Worm (Caenorhabditis elegans) whole organism, late embryonic: Measurements from ENCODE around the gene rib-2.

ENCODE experiments used
- C38D4.7 ChIP-seq: fragments of 200-800 bp; sonication (Bioruptor generic); optimal IDR thresholded peaks from 2 replicates; lab custom pipeline; 2018; ENCODE audit warnings: mild to moderate bottlenecking, missing genetic modification characterization, moderate library complexity, missing compliant biosample characterization
- K02D7.2 ChIP-seq: sonication (generic microtip); optimal IDR thresholded peaks from 2 replicates; lab custom pipeline; 2017; ENCODE audit warnings: mild to moderate bottlenecking, missing genetic modification characterization, missing compliant biosample characterization
- K09A11.1 ChIP-seq: sonication (generic microtip); optimal IDR thresholded peaks from 2 replicates; lab custom pipeline; 2017; ENCODE audit warnings: antibody characterized with exemption, mild to moderate bottlenecking, missing genetic modification characterization, missing compliant biosample characterization; ENCODE audit not compliant: insufficient read depth
- Y22D7AL.16 ChIP-seq: sonication (generic microtip); optimal IDR thresholded peaks from 2 replicates; lab custom pipeline; 2016; ENCODE audit warnings: missing genetic modification characterization, missing compliant biosample characterization
- ahr-1 ChIP-seq: sonication (generic microtip); optimal IDR thresholded peaks from 2 replicates; lab custom pipeline; 2016; ENCODE audit warnings: missing genetic modification characterization, missing compliant biosample characterization
- ama-1 ChIP-seq: fragments of 150-350 bp; optimal IDR thresholded peaks from 2 replicates; lab custom pipeline; 2014
- ceh-14 ChIP-seq: sonication (generic microtip); optimal IDR thresholded peaks from 2 replicates; lab custom pipeline; 2016; ENCODE audit warnings: missing genotype, missing genetic modification characterization, missing compliant biosample characterization
- ceh-18 ChIP-seq: sonication (generic microtip); optimal IDR thresholded peaks from 2 replicates; lab custom pipeline; 2016; ENCODE audit warnings: missing genetic modification characterization, missing compliant biosample characterization
- ceh-30 ChIP-seq: fragments of 150-350 bp; optimal IDR thresholded peaks from 2 replicates; lab custom pipeline; 2014; ENCODE audit warnings: missing biosample characterization, missing genetic modification characterization
- ceh-31 ChIP-seq: sonication (generic microtip); optimal IDR thresholded peaks from 2 replicates; lab custom pipeline; 2016; ENCODE audit warnings: missing genetic modification characterization, missing compliant biosample characterization
- ceh-34 ChIP-seq: sonication (generic microtip); optimal IDR thresholded peaks from 2 replicates; lab custom pipeline; 2016; ENCODE audit warnings: mild to moderate bottlenecking, missing genetic modification characterization, missing compliant biosample characterization
- ceh-45 ChIP-seq: fragments of 200-800 bp; sonication (Bioruptor generic); IDR thresholded peaks from 2 replicates; pipeline ENCODE4 v1.3.6; 2022; ENCODE audit warnings: missing genetic modification reagents, missing genetic modification characterization, missing compliant biosample characterization
- ceh-48 ChIP-seq: sonication (generic microtip); optimal IDR thresholded peaks from 2 replicates; lab custom pipeline; 2016; ENCODE audit warnings: missing genetic modification characterization, inconsistent platforms, missing compliant biosample characterization
- che-1 ChIP-seq: sonication (generic microtip); optimal IDR thresholded peaks from 2 replicates; lab custom pipeline; 2016; ENCODE audit warnings: mild to moderate bottlenecking, missing genetic modification characterization, missing compliant biosample characterization
- dmd-4 ChIP-seq: sonication (generic microtip); optimal IDR thresholded peaks from 2 replicates; lab custom pipeline; 2016; ENCODE audit warnings: borderline replicate concordance, missing genetic modification characterization, missing compliant biosample characterization
- elt-2 ChIP-seq: sonication (generic microtip); optimal IDR thresholded peaks from 2 replicates; lab custom pipeline; 2016; ENCODE audit warnings: missing genetic modification reagents, missing genetic modification characterization, missing compliant biosample characterization
- ets-4 ChIP-seq: sonication (generic microtip); optimal IDR thresholded peaks from 2 replicates; lab custom pipeline; 2016; ENCODE audit warnings: missing genetic modification characterization, missing compliant biosample characterization
- fax-1 ChIP-seq: sonication (generic microtip); optimal IDR thresholded peaks from 2 replicates; lab custom pipeline; 2016; ENCODE audit warnings: missing genotype, missing genetic modification characterization, missing compliant biosample characterization
- fkh-10 ChIP-seq: fragments of 150-350 bp; optimal IDR thresholded peaks from 2 replicates; lab custom pipeline; 2014; ENCODE audit warnings: missing biosample characterization, missing genetic modification reagents, missing genetic modification characterization
- hlh-30 ChIP-seq: sonication (generic microtip); optimal IDR thresholded peaks from 2 replicates; lab custom pipeline; 2017; ENCODE audit warnings: antibody characterized with exemption, missing genetic modification characterization, missing compliant biosample characterization; ENCODE audit not compliant: insufficient read depth
- hlh-6 ChIP-seq: sonication (generic microtip); optimal IDR thresholded peaks from 2 replicates; lab custom pipeline; 2016; ENCODE audit warnings: missing genotype, missing genetic modification characterization, missing compliant biosample characterization
- lin-11 ChIP-seq: fragments of 200-800 bp; sonication (Bioruptor generic); optimal IDR thresholded peaks from 2 replicates; lab custom pipeline; 2018; ENCODE audit warnings: mild to moderate bottlenecking, missing genetic modification characterization, missing compliant biosample characterization
- nfya-1 ChIP-seq: sonication (generic microtip); optimal IDR thresholded peaks from 2 replicates; lab custom pipeline; 2017; ENCODE audit warnings: missing genetic modification characterization, mild to moderate bottlenecking, missing compliant biosample characterization, antibody characterized with exemption, moderate library complexity
- npax-4 ChIP-seq: sonication (generic microtip); optimal IDR thresholded peaks from 2 replicates; lab custom pipeline; 2016; ENCODE audit warnings: missing genetic modification characterization, missing compliant biosample characterization
- pag-3 ChIP-seq: sonication (generic microtip); optimal IDR thresholded peaks from 2 replicates; lab custom pipeline; 2016; ENCODE audit warnings: missing compliant biosample characterization, missing genetic modification characterization, borderline replicate concordance
- pax-1 ChIP-seq: fragments of 150-350 bp; optimal IDR thresholded peaks from 2 replicates; lab custom pipeline; 2014; ENCODE audit warnings: missing biosample characterization, missing genetic modification characterization
- pha-2 ChIP-seq: sonication (generic microtip); optimal IDR thresholded peaks from 2 replicates; lab custom pipeline; 2017; ENCODE audit warnings: mild to moderate bottlenecking, missing genetic modification characterization, missing compliant biosample characterization
- pha-4 ChIP-seq: fragments of 150-350 bp; optimal IDR thresholded peaks from 2 replicates; lab custom pipeline; 2018; ENCODE audit warnings: missing biosample characterization, missing genetic modification reagents, missing genetic modification characterization
- pros-1 ChIP-seq: fragments of 150-350 bp; optimal IDR thresholded peaks from 2 replicates; lab custom pipeline; 2014; ENCODE audit warnings: missing biosample characterization, missing genetic modification reagents, missing genetic modification characterization
- ref-2 ChIP-seq: sonication (generic microtip); optimal IDR thresholded peaks from 2 replicates; lab custom pipeline; 2016; ENCODE audit warnings: missing genetic modification characterization, missing compliant biosample characterization
- rnt-1 ChIP-seq: sonication (generic microtip); optimal IDR thresholded peaks from 2 replicates; lab custom pipeline; 2016; ENCODE audit warnings: missing genetic modification characterization, missing compliant biosample characterization
- sdc-2 ChIP-seq: sonication (generic microtip); optimal IDR thresholded peaks from 2 replicates; lab custom pipeline; 2016; ENCODE audit warnings: missing genotype, missing genetic modification characterization, missing compliant biosample characterization
- tbx-2 ChIP-seq: sonication (generic microtip); optimal IDR thresholded peaks from 2 replicates; lab custom pipeline; 2016; ENCODE audit warnings: missing genetic modification characterization, missing compliant biosample characterization
- ttx-3 ChIP-seq: sonication (generic microtip); optimal IDR thresholded peaks from 2 replicates; lab custom pipeline; 2016; ENCODE audit warnings: missing genetic modification reagents, missing genetic modification characterization, missing compliant biosample characterization
- unc-3 ChIP-seq, 2 experiments: fragments of 200-800 bp in 1 of 2; sonication (Bioruptor generic) in 1 of 2; sonication (generic microtip) in 1 of 2; conservative IDR thresholded peaks in 1 of 2; optimal IDR thresholded peaks in 1 of 2; 2 replicates each; pipeline versions ENCODE4 v1.3.6 to Lab custom; 2016 to 2022; ENCODE audit warnings: missing compliant biosample characterization in 2 of 2, missing genetic modification characterization in 2 of 2, missing genetic modification reagents in 1 of 2
- unc-42 ChIP-seq: sonication (generic microtip); optimal IDR thresholded peaks from 2 replicates; lab custom pipeline; 2016; ENCODE audit warnings: missing genotype, missing genetic modification characterization, missing compliant biosample characterization
- unc-55 ChIP-seq: sonication (generic microtip); optimal IDR thresholded peaks from 2 replicates; lab custom pipeline; 2017; ENCODE audit warnings: missing biosample characterization, missing genetic modification reagents, missing genetic modification characterization

rib-2 gene

ce11 chrIII:10742382-10742860 lies at the start of gene rib-2, which contains the start of gene tbb-1:
Gene rib-2, plus strand, starts transcription at chrIII:10742810.
Gene tbb-1, minus strand, starts transcription at chrIII:10742432.
- TF ChIP-seq ceh-48 (no peak), ceh-31 (tag; lab: Kevin White, UChicago) (peak; percentile 21), fkh-10 (GFP tag; lab: Kevin White, UChicago) (no peak), tbx-2 (tag; lab: Kevin White, UChicago) (peak; percentile 21), ceh-45 (GFP tag; lab: Robert Waterston, UW) (no peak), ceh-14 (peak; percentile 11), unc-55 (GFP tag; lab: Kevin White, UChicago) (no peak), ceh-30 (tag; lab: Kevin White, UChicago) (peak; percentile 32), elt-2 (peak; percentile 37), nfya-1 (tag; lab: Kevin White, UChicago) (peak; percentile 34), pha-2 (tag; lab: Kevin White, UChicago) (no peak), lin-11 (tag; lab: Kevin White, UChicago) (no peak), unc-42 (tag; lab: Kevin White, UChicago) (peak; percentile 31), ceh-34 (peak; percentile 24)

- TF ChIP-seq Y22D7AL.16 (tag; lab: Kevin White, UChicago): no peak
- no peak for TF ChIP-seq dmd-4 (tag; lab: Kevin White, UChicago)
- TF ChIP-seq hlh-30 (tag; lab: Kevin White, UChicago): no peak
- no peak for TF ChIP-seq ceh-30 (tag; lab: Kevin White, UChicago)
- TF ChIP-seq sdc-2: no peak
- no peak for TF ChIP-seq ref-2 (tag; lab: Kevin White, UChicago)
- TF ChIP-seq ama-1: no peak
- no peak for TF ChIP-seq ceh-18 (tag; lab: Kevin White, UChicago)
- TF ChIP-seq pha-4 (tag; lab: Kevin White, UChicago): no peak
- no peak for TF ChIP-seq K09A11.1 (tag; lab: Kevin White, UChicago)
- TF ChIP-seq fax-1 (tag; lab: Kevin White, UChicago): no peak
- TF ChIP-seq pag-3 (tag; lab: Kevin White, UChicago): no peak
Measured at ce11 chrIII:10694294-10694693, 48.3 kb upstream of the rib-2 start, which contains the start of the genes Y39A1A.18 and fmo-3. Gene Y39A1A.18, minus strand, starts transcription at chrIII:10694485. Gene fmo-3, plus strand, starts transcription at chrIII:10694681.

ce11 chrIII:10700460-10700859 lies 42.1 kb upstream of the rib-2 start, which contains the start of gene Y39A1A.20:
Gene Y39A1A.20, minus strand, starts transcription at chrIII:10700560.
- TF ChIP-seq ets-4 (tag; lab: Kevin White, UChicago) (no peak), npax-4 (no peak), ceh-18 (tag; lab: Kevin White, UChicago) (no peak), unc-3 (GFP tag; conservative IDR thresholded peaks at IDR 0.05; lab: Robert Waterston, UW) (no peak), unc-3 (tag; optimal IDR thresholded peaks at IDR 0.05; lab: Kevin White, UChicago) (no peak), pax-1 (no peak), ceh-48 (no peak), pha-4 (tag; lab: Kevin White, UChicago) (no peak), pha-2 (tag; lab: Kevin White, UChicago) (no peak), pros-1 (tag; lab: Kevin White, UChicago) (no peak), ahr-1 (tag; lab: Kevin White, UChicago) (no peak)

ce11 chrIII:10702805-10703204 lies 39.8 kb upstream of the rib-2 start:
- TF ChIP-seq nfya-1 (tag; lab: Kevin White, UChicago) (peak; percentile 61), sdc-2 (no peak)

ce11 chrIII:10703833-10704232 lies 38.8 kb upstream of the rib-2 start:
- TF ChIP-seq nfya-1 (tag; lab: Kevin White, UChicago) (no peak), K02D7.2 (tag; lab: Kevin White, UChicago) (no peak), ceh-45 (GFP tag; lab: Robert Waterston, UW) (no peak), ceh-18 (tag; lab: Kevin White, UChicago) (no peak), C38D4.7 (GFP tag; lab: Kevin White, UChicago) (no peak), pag-3 (tag; lab: Kevin White, UChicago) (no peak), ahr-1 (tag; lab: Kevin White, UChicago) (no peak), ttx-3 (tag; lab: Kevin White, UChicago) (no peak), rnt-1 (tag; lab: Kevin White, UChicago) (no peak), hlh-6 (no peak), ceh-30 (tag; lab: Kevin White, UChicago) (no peak), che-1 (tag; lab: Kevin White, UChicago) (no peak)
